Worm (Caenorhabditis elegans): ENCODE measurements around the gene F43E2.11.
A peak's percentile ranks its signal among the peaks of the same experiment; 100 is the strongest.

The F43E2.11 gene

ce11 chrII:7356773-7357172, 13.3 kb downstream of the F43E2.11 start (continued):
- TF ChIP-seq snpc-4 (GFP tag; optimal IDR thresholded peaks at IDR 0.05) (no peak), snpc-4 (tag; optimal IDR thresholded peaks at IDR 0.05) (peak in 1 of 4 experiments; percentile 21), madf-6 (GFP tag; IDR thresholded peaks at IDR 0.05) (peak; percentile 93), fkh-3 (tag; optimal IDR thresholded peaks at IDR 0.05) (no peak), nhr-179 (tag; optimal IDR thresholded peaks at IDR 0.05) (no peak)

- TF ChIP-seq cebp-1 (GFP tag; IDR thresholded peaks at IDR 0.05) (no peak), cebp-1 (tag; optimal IDR thresholded peaks at IDR 0.05) (peak; percentile 87), F39B2.1 (GFP tag; IDR thresholded peaks at IDR 0.05) (no peak)
Measured at ce11 chrII:7356326-7356725, 13.8 kb downstream of the F43E2.11 start, which contains the start of gene haf-2. haf-2 (minus strand) TSS chrII:7356426.

- no peak for TF ChIP-seq lin-26 (GFP tag; IDR thresholded peaks at IDR 0.05)
- TF ChIP-seq D2030.7 (GFP tag; IDR thresholded peaks at IDR 0.05): peak; percentile 55
- TF ChIP-seq hmg-1.2 (GFP tag; IDR thresholded peaks at IDR 0.05): peak; percentile 30; the same call in 1 of the 2 replicates
- peak; percentile 69 for TF ChIP-seq mcd-1 (GFP tag; IDR thresholded peaks at IDR 0.05)
- peak; percentile 29; the same call in 1 of the 2 replicates for TF ChIP-seq egrh-3 (GFP tag; IDR thresholded peaks at IDR 0.05)
- no peak for TF ChIP-seq sptf-2 (GFP tag; optimal IDR thresholded peaks at IDR 0.05)
- TF ChIP-seq aptf-2 (GFP tag; conservative IDR thresholded peaks at IDR 0.05): 0 out of 2 replicates have a peak, but pooled peaks have one; percentile 22
- peak; percentile 51 for TF ChIP-seq xnd-1 (tag; optimal IDR thresholded peaks at IDR 0.05)
- no peak for TF ChIP-seq sdz-38 (tag; optimal IDR thresholded peaks at IDR 0.05)
- no peak for TF ChIP-seq nfya-2 (GFP tag; IDR thresholded peaks at IDR 0.05)
- peak; percentile 79 for TF ChIP-seq madf-6 (GFP tag; IDR thresholded peaks at IDR 0.05)
- peak; percentile 42 for TF ChIP-seq unc-130 (GFP tag; optimal IDR thresholded peaks at IDR 0.05)
- peak; percentile 70 for TF ChIP-seq ceh-100 (GFP tag; IDR thresholded peaks at IDR 0.05)
- TF ChIP-seq C06A6.2 (GFP tag; conservative IDR thresholded peaks at IDR 0.05): no peak
- peak; percentile 40 for TF ChIP-seq dpl-1 (GFP tag; optimal IDR thresholded peaks at IDR 0.05)
- TF ChIP-seq rcor-1 (GFP tag; IDR thresholded peaks at IDR 0.05): peak; percentile 65
- TF ChIP-seq attf-6 (GFP tag; IDR thresholded peaks at IDR 0.05): 0 out of 2 replicates have a peak, but pooled peaks have one; percentile 38
- peak; percentile 3 for TF ChIP-seq snpc-4 (GFP tag; optimal IDR thresholded peaks at IDR 0.05)
- peak in 1 of 4 experiments; percentile 8 for TF ChIP-seq snpc-4 (tag; optimal IDR thresholded peaks at IDR 0.05)
- TF ChIP-seq lsl-1 (GFP tag; optimal IDR thresholded peaks at IDR 0.05): peak; percentile 65
- peak; percentile 56; the same call in 1 of the 2 replicates for TF ChIP-seq madf-8 (GFP tag; conservative IDR thresholded peaks at IDR 0.05)
- TF ChIP-seq ztf-18 (tag; optimal IDR thresholded peaks at IDR 0.05): peak; percentile 30
- TF ChIP-seq hsf-1 (GFP tag; IDR thresholded peaks at IDR 0.05): peak; percentile 23; the same call in 1 of the 2 replicates
- no peak for TF ChIP-seq bed-1 (GFP tag; IDR thresholded peaks at IDR 0.05)
- TF ChIP-seq ztf-25 (GFP tag; IDR thresholded peaks at IDR 0.05): no peak
- TF ChIP-seq ceh-79 (tag; optimal IDR thresholded peaks at IDR 0.05): no peak
- TF ChIP-seq F49E8.2 (tag; optimal IDR thresholded peaks at IDR 0.05; ENCODE audit: insufficient read depth): peak; percentile 50
- TF ChIP-seq snpc-3.4 (tag; optimal IDR thresholded peaks at IDR 0.05): no peak
- TF ChIP-seq T07F8.4 (tag; optimal IDR thresholded peaks at IDR 0.05): no peak
- 0 out of 2 replicates have a peak, but pooled peaks have one; percentile 16 for TF ChIP-seq pbrm-1 (GFP tag; IDR thresholded peaks at IDR 0.05)
- peak; percentile 33; the same call in 1 of the 2 replicates for TF ChIP-seq dox-1 (GFP tag; IDR thresholded peaks at IDR 0.05)
- no peak for TF ChIP-seq ekl-4 (GFP tag; IDR thresholded peaks at IDR 0.05)
- no peak for TF ChIP-seq chd-7 (tag; optimal IDR thresholded peaks at IDR 0.05)
- TF ChIP-seq F22D6.2 (tag; optimal IDR thresholded peaks at IDR 0.05): no peak
- TF ChIP-seq lin-54 (GFP tag; optimal IDR thresholded peaks at IDR 0.05): peak; percentile 77
- TF ChIP-seq efl-1 (GFP tag; optimal IDR thresholded peaks at IDR 0.05): peak; percentile 73
- no peak for TF ChIP-seq dpff-1 (tag; optimal IDR thresholded peaks at IDR 0.05)
- no peak for TF ChIP-seq egl-18 (GFP tag; IDR thresholded peaks at IDR 0.05)
- TF ChIP-seq attf-3 (GFP tag; conservative IDR thresholded peaks at IDR 0.05): 0 out of 2 replicates have a peak, but pooled peaks have one; percentile 8
- no peak for TF ChIP-seq gei-17 (GFP tag; optimal IDR thresholded peaks at IDR 0.05)
Measured at ce11 chrII:7353027-7353426, 17.1 kb downstream of the F43E2.11 start.

All from whole organism, young adult.